Fruit fly (Drosophila melanogaster): ENCODE measurements around the gene CG8312.
A peak's percentile ranks its signal among the peaks of the same experiment; 100 is the strongest.

CG8312 gene

dm6 chr3R:9590952-9591532 is at the start of gene CG8312, which contains the start of gene bocks:
Gene CG8312 (plus strand): TSS chr3R:9591309.
Gene bocks (minus strand): TSS chr3R:9591002.
- TF ChIP-seq CG17801 (GFP tag; optimal IDR thresholded peaks at IDR 0.05; ENCODE audit: partially characterized antibody), result peak; percentile 40

dm6 chr3R:9543495-9544180 is 47.5 kb upstream of the CG8312 start:
- TF ChIP-seq CG17801 (GFP tag; optimal IDR thresholded peaks at IDR 0.05; ENCODE audit: partially characterized antibody), result no peak

- no peak for TF ChIP-seq CG17801 (GFP tag; optimal IDR thresholded peaks at IDR 0.05; ENCODE audit: partially characterized antibody)
Observed at dm6 chr3R:9546808-9547381, 44.2 kb upstream of the CG8312 start.

- no peak for TF ChIP-seq CG17801 (GFP tag; optimal IDR thresholded peaks at IDR 0.05; ENCODE audit: partially characterized antibody)
Observed at dm6 chr3R:9548769-9549168, 42.3 kb upstream of the CG8312 start.

dm6 chr3R:9550265-9551012 is 40.7 kb upstream of the CG8312 start:
- no peak for TF ChIP-seq CG17801 (GFP tag; optimal IDR thresholded peaks at IDR 0.05; ENCODE audit: partially characterized antibody)

dm6 chr3R:9551013-9551658 is 40.0 kb upstream of the CG8312 start:
- TF ChIP-seq CG17801 (GFP tag; optimal IDR thresholded peaks at IDR 0.05; ENCODE audit: partially characterized antibody), result peak; percentile 43

dm6 chr3R:9551659-9552435 is 39.3 kb upstream of the CG8312 start, which contains the start of the genes mura and RnpS1:
Gene mura (minus strand): TSS chr3R:9551806.
Gene RnpS1 (plus strand): TSS chr3R:9552034.
- TF ChIP-seq CG17801 (GFP tag; optimal IDR thresholded peaks at IDR 0.05; ENCODE audit: partially characterized antibody), result no peak

dm6 chr3R:9555334-9555974 is 35.7 kb upstream of the CG8312 start, which contains the start of the genes CG9386 and BckdhA:
Gene CG9386 (minus strand): TSS chr3R:9555408.
Gene BckdhA (plus strand): TSS chr3R:9555785.
- no peak for TF ChIP-seq CG17801 (GFP tag; optimal IDR thresholded peaks at IDR 0.05; ENCODE audit: partially characterized antibody)

dm6 chr3R:9559413-9560014 is 31.6 kb upstream of the CG8312 start, which contains the start of the genes AP-1mu and MBD-like:
Gene AP-1mu (minus strand): TSS chr3R:9559525.
Gene MBD-like (plus strand): TSS chr3R:9559760.
- peak; percentile 72 for TF ChIP-seq CG17801 (GFP tag; optimal IDR thresholded peaks at IDR 0.05; ENCODE audit: partially characterized antibody)

- TF ChIP-seq CG17801 (GFP tag; optimal IDR thresholded peaks at IDR 0.05; ENCODE audit: partially characterized antibody), result no peak
Observed at dm6 chr3R:9561121-9561520, 30.0 kb upstream of the CG8312 start.

dm6 chr3R:9563240-9563992 is 27.7 kb upstream of the CG8312 start, which contains the start of the genes CG9393 and Vps45:
Gene CG9393 (minus strand): TSS chr3R:9563673.
Gene Vps45 (plus strand): TSS chr3R:9563924.
- TF ChIP-seq CG17801 (GFP tag; optimal IDR thresholded peaks at IDR 0.05; ENCODE audit: partially characterized antibody), result peak; percentile 15

dm6 chr3R:9565895-9566294 is 25.2 kb upstream of the CG8312 start, which contains the start of gene CG16789:
Gene CG16789 (plus strand): TSS chr3R:9566195.
- TF ChIP-seq CG17801 (GFP tag; optimal IDR thresholded peaks at IDR 0.05; ENCODE audit: partially characterized antibody), result no peak

Data from ovary, adult (tissue).